Fruit fly (Drosophila melanogaster) Kc167 (cell line): Measurements from ENCODE around the gene kud.

Experiments
- Myc ChIP-seq: fragments of >200 bp; optimal IDR thresholded peaks from 2 replicates; lab custom pipeline; 2017; ENCODE audit warnings: missing external identifiers
- Sin3A ChIP-seq: fragments of >200 bp; optimal IDR thresholded peaks from 2 replicates; lab custom pipeline; 2018; ENCODE audit warnings: missing external identifiers
- h ChIP-seq: fragments of >200 bp; optimal IDR thresholded peaks from 3 replicates; lab custom pipeline; 2018; ENCODE audit warnings: missing external identifiers
- insv ChIP-seq: fragments of >200 bp; optimal IDR thresholded peaks from 3 replicates; lab custom pipeline; 2018; ENCODE audit warnings: missing external identifiers
- psq ChIP-seq: fragments of >200 bp; optimal IDR thresholded peaks from 2 replicates; lab custom pipeline; 2017; ENCODE audit warnings: missing external identifiers
- ttk ChIP-seq: sonication (Bioruptor generic); optimal IDR thresholded peaks from 2 replicates; lab custom pipeline; 2017; ENCODE audit warnings: missing external identifiers

kud gene

dm6 chr3L:16844920-16845573 lies at the start of gene kud, which contains the start of gene Zcchc7:
Gene kud (minus strand): TSS chr3L:16844991.
Gene Zcchc7 (plus strand): TSS chr3L:16845386.
- TF ChIP-seq ttk (lab: Kevin White, UChicago) (no peak), h (no peak), Sin3A (no peak), insv (lab: Kevin White, UChicago) (no peak), Myc (lab: Kevin White, UChicago) (no peak), psq (lab: Kevin White, UChicago) (no peak)

- TF ChIP-seq Sin3A (no peak), psq (lab: Kevin White, UChicago) (no peak), insv (lab: Kevin White, UChicago) (no peak), h (no peak), Myc (lab: Kevin White, UChicago) (no peak), ttk (lab: Kevin White, UChicago) (no peak)
Observed at dm6 chr3L:16893647-16894046, 48.9 kb upstream of the kud start.

DNA sequence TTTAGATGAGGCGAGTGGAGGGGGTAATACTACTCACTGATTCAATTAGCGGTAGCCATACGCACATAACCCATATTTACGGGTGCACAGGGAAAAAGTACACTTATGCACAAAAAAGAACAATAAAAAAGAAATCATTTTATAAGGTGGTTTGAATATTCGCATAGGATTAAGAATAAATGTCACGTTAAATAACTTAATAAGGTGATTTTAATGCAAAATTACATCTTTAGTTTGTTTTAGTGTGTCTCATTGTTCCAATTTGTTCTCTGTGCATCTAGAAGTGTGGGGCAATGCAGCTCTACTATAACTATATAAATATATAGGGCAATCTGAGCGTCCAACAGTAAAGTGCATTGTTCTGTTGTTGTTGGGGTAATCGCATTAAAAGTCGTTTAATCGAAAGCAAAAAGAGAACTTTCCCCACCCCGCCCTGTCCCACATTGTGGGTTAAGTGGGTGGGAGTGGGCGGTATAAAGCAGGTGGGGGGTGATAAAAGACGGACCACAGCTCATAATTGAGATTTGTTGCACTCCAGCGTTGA lies 48.0 kb upstream of the kud start:
- TF ChIP-seq Sin3A: no peak
- no peak for TF ChIP-seq insv (lab: Kevin White, UChicago)
- no peak for TF ChIP-seq psq (lab: Kevin White, UChicago)
- TF ChIP-seq Myc (lab: Kevin White, UChicago): no peak
- no peak for TF ChIP-seq ttk (lab: Kevin White, UChicago)
- TF ChIP-seq h: no peak

- TF ChIP-seq Myc (lab: Kevin White, UChicago): no peak
- no peak for TF ChIP-seq h
- no peak for TF ChIP-seq psq (lab: Kevin White, UChicago)
- TF ChIP-seq insv (lab: Kevin White, UChicago): no peak
- no peak for TF ChIP-seq Sin3A
- TF ChIP-seq ttk (lab: Kevin White, UChicago): no peak
Observed at dm6 chr3L:16891914-16892313, 47.1 kb upstream of the kud start.

dm6 chr3L:16890650-16891336 lies 46.0 kb upstream of the kud start:
- no peak for TF ChIP-seq ttk (lab: Kevin White, UChicago)
- TF ChIP-seq h: no peak
- TF ChIP-seq psq (lab: Kevin White, UChicago): no peak
- no peak for TF ChIP-seq Myc (lab: Kevin White, UChicago)
- TF ChIP-seq insv (lab: Kevin White, UChicago): no peak
- TF ChIP-seq Sin3A: no peak

dm6 chr3L:16889545-16889944 lies 44.8 kb upstream of the kud start:
- TF ChIP-seq Sin3A: no peak
- no peak for TF ChIP-seq Myc (lab: Kevin White, UChicago)
- TF ChIP-seq ttk (lab: Kevin White, UChicago): no peak
- no peak for TF ChIP-seq h
- no peak for TF ChIP-seq insv (lab: Kevin White, UChicago)
- no peak for TF ChIP-seq psq (lab: Kevin White, UChicago)

DNA sequence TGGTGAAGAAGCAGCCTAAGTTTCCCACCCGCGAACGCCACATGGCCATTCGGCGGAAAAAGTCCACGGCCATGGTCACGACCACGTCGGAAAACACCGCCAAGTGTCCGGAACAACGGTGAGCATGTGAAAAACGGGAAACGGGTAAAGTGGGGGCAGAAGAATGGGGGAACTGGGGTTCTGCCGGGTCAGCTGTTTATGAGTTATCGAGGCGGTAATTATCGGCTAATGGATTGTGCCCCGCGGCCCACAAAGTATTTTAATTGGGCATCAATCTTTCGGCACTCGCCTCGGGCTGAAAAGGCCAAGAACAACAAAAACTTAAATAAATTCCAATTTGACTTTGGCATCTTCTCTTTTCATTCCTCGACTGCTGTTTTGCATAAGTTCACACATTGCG lies 42.5 kb upstream of the kud start:
- TF ChIP-seq ttk (lab: Kevin White, UChicago) (no peak), Sin3A (no peak)

DNA sequence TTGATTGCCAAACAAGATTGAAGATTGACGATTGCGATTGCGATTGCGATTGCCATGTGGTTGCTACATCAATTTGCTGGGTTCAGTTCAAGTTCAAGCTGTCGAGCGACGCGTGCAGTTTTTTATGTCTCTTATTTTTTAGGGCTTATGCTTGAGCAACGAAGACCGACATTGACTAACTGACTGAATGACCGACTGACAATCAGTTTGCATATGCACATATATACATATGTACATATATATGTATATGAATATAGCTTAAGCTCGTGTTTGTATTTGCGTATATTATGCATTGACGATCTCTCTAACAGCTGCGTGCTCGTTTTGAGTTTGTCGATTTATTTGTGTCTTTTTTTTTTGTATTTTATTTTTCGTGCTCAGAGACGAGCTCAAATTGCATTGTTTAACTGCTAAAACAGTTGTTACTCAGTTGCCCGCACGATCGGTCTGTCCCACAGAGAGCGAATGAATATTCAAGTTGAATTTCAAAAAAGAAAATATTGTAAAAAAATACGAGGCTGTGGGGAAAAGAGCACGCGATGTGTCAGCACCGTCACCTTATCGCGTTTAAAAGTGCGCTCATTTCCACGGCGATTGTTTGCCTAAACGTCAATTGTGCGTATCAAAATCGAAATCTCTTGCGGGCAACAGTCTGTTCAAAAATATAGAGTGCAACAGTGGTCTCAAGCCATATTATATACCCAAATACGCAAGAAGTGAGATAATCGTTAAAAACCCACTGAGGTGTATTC lies 41.6 kb upstream of the kud start:
- no peak for TF ChIP-seq Myc (lab: Kevin White, UChicago)
- TF ChIP-seq psq (lab: Kevin White, UChicago): no peak
- TF ChIP-seq insv (lab: Kevin White, UChicago): no peak
- TF ChIP-seq h: no peak
- TF ChIP-seq ttk (lab: Kevin White, UChicago): no peak
- no peak for TF ChIP-seq Sin3A

DNA sequence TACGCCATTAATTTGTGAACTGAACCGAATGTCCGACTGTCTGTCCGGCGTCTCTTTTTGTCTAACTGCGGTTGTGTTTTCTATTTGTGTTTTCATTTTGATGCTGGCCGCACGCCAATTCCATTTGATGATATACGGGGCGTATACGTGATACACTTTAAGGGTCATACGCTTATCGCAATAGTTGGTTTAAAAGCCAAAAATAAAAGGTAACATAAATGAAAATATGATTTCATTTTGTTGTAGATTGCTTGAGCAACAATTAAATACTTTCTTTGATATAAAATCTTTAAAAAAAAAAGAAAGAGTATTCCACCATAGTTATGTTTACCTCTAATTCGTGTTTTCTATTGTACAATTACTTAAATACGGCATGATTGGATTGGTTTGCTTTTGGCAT lies 40.3 kb upstream of the kud start:
- no peak for TF ChIP-seq h
- no peak for TF ChIP-seq ttk (lab: Kevin White, UChicago)
- TF ChIP-seq Myc (lab: Kevin White, UChicago): no peak
- TF ChIP-seq insv (lab: Kevin White, UChicago): no peak
- TF ChIP-seq psq (lab: Kevin White, UChicago): no peak
- no peak for TF ChIP-seq Sin3A

dm6 chr3L:16884037-16884436 lies 39.2 kb upstream of the kud start:
- TF ChIP-seq h (no peak), Sin3A (no peak), psq (lab: Kevin White, UChicago) (no peak), insv (lab: Kevin White, UChicago) (no peak), ttk (lab: Kevin White, UChicago) (no peak), Myc (lab: Kevin White, UChicago) (no peak)

DNA sequence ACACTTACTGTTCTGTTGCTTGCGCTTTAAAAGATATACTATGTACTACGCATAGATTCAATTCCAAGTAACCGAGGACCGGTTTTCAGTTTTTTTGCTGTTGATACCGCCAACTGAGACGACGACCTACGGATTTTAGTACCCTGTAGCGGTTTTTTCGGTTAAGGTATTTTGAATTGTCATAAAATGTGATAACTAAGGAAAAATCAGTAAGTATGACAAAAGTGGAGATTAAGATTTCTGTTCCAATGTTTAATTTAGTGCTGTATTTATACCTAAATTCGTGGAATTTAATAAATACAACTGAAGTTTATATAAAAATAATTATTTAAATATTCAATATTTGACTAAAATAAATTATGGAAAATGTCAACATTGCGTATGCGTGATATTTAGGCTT lies 36.3 kb upstream of the kud start:
- no peak for TF ChIP-seq insv (lab: Kevin White, UChicago)
- TF ChIP-seq psq (lab: Kevin White, UChicago): no peak
- no peak for TF ChIP-seq ttk (lab: Kevin White, UChicago)
- no peak for TF ChIP-seq Myc (lab: Kevin White, UChicago)
- no peak for TF ChIP-seq h
- no peak for TF ChIP-seq Sin3A
